Worm (Caenorhabditis elegans): ENCODE data around the gene Y57G7A.1.

DNA sequence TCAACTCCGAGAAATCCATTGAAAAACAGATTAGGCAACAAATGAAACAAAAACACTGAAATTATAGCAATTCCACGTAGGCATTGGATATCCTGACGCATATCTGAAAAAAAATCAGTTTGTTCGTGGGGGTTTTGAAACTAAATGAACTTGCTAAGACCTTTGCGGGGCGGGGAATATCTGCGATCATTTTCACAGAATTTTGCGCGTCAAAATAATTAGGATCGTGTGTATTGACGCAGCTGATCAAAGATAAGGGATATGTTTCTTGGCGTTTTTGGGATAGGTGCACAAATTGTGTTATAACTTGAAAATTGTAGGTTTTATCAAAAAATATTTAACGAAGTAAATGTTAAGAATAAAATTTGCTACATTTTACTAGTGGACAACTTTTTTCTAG is 31.5 kb upstream of the Y57G7A.1 start, which contains the start of gene oac-30:
- no peak for TF ChIP-seq mdl-1 (tag; optimal IDR thresholded peaks at IDR 0.05)
- no peak for TF ChIP-seq pqm-1 (tag; optimal IDR thresholded peaks at IDR 0.05)
- no peak for TF ChIP-seq nhr-12 (tag; optimal IDR thresholded peaks at IDR 0.05)
- TF ChIP-seq pha-4 (tag; optimal IDR thresholded peaks at IDR 0.05), result no peak
- no peak for TF ChIP-seq daf-12 (tag; optimal IDR thresholded peaks at IDR 0.05)
- TF ChIP-seq fkh-10 (GFP tag; optimal IDR thresholded peaks at IDR 0.05), result no peak
- no peak for TF ChIP-seq nhr-28 (tag; optimal IDR thresholded peaks at IDR 0.05)
- TF ChIP-seq unc-39 (tag; optimal IDR thresholded peaks at IDR 0.05), result no peak
- TF ChIP-seq ama-1 (optimal IDR thresholded peaks at IDR 0.05), result no peak
- TF ChIP-seq lin-39 (tag; optimal IDR thresholded peaks at IDR 0.05), result no peak
- no peak for TF ChIP-seq nhr-237 (tag; optimal IDR thresholded peaks at IDR 0.05)
- no peak for TF ChIP-seq tbx-2 (tag; optimal IDR thresholded peaks at IDR 0.05)
